Fruit fly (Drosophila melanogaster): Measurements from ENCODE around the gene Pdk1.

Pdk1 gene

DNA sequence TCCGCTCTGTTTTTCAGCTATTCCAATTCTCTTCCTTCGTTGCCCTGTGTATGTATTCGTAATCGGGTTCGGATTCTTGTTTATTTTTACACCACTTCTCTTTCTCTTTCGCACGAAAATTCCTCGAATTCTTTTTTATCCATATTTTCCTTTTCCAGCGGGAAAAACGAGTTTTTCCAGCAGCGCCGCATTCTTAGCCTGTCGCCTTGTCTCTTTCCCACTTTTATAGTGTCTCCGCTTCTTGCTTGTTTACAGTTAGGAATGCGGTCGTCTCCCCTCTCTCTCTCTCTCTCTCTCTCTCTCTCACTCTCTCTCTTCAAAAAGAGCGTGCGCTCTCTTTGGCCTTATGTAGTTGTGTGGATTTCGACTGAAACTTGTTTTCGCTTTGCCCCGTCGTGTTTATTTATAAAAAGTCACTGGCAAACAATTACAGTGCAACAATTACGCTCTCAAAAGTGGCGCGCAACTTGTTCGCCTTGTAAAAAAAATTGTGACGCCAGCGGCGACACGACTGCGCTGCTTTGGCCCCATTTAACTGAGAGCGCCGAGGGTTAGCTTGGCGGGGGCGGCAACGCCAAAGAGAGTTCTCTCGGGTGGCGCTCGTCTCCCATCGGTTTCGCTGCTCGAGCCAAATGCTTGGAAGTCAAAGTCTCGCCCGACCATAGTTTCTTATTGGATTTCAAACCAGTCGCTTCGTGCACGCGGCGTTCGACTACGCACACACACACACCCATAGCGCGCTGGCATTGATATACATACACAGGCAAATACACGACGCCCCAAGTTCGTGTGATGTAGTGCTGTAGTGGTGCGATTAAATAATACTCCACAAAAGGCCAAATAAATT lies 2.1 kb downstream of the Pdk1 start (continued):
- TF ChIP-seq lov (optimal IDR thresholded peaks at IDR 0.05) (no peak), lov (GFP tag; IDR thresholded peaks at IDR 0.05) (no peak), CG32767 (GFP tag; IDR thresholded peaks at IDR 0.05) (peak; percentile 62), Dad (GFP tag; optimal IDR thresholded peaks at IDR 0.05) (peak; percentile 39), toy (GFP tag; IDR thresholded peaks at IDR 0.05) (no peak), CG6765 (GFP tag; optimal IDR thresholded peaks at IDR 0.05) (peak; percentile 71), kni (GFP tag; optimal IDR thresholded peaks at IDR 0.05) (peak; percentile 97), dmrt99B (tag; optimal IDR thresholded peaks at IDR 0.05) (peak; percentile 38), CG12299 (tag; optimal IDR thresholded peaks at IDR 0.05) (peak; percentile 48), BEAF-32 (GFP tag; optimal IDR thresholded peaks at IDR 0.05) (no peak), CG4424 (GFP tag; optimal IDR thresholded peaks at IDR 0.05) (peak; percentile 14), Kr (GFP tag; optimal IDR thresholded peaks at IDR 0.05) (peak; percentile 37), Lhr (GFP tag; optimal IDR thresholded peaks at IDR 0.05) (no peak), vvl (GFP tag; IDR thresholded peaks at IDR 0.05) (peak; percentile 38; the same call in 1 of the 2 replicates), Hr78 (GFP tag; optimal IDR thresholded peaks at IDR 0.05) (peak in 1 of 2 experiments; percentile 15), dati (GFP tag; IDR thresholded peaks at IDR 0.05) (no peak), her (GFP tag; optimal IDR thresholded peaks at IDR 0.05) (peak; percentile 14), BtbVII (GFP tag; optimal IDR thresholded peaks at IDR 0.05) (peak; percentile 74), ems (GFP tag; optimal IDR thresholded peaks at IDR 0.05) (peak; percentile 28), CG13894 (tag; optimal IDR thresholded peaks at IDR 0.05) (peak; percentile 65), CG6175 (GFP tag; IDR thresholded peaks at IDR 0.05) (peak; percentile 96), bsh (GFP tag; optimal IDR thresholded peaks at IDR 0.05) (peak in 1 of 2 experiments; percentile 30), CG10431 (GFP tag; optimal IDR thresholded peaks at IDR 0.05) (peak; percentile 53), Trl (optimal IDR thresholded peaks at IDR 0.05) (peak; percentile 97 to 100), Trl (GFP tag; optimal IDR thresholded peaks at IDR 0.05) (peak; percentile 83), pan (optimal IDR thresholded peaks at IDR 0.05) (no peak), pan (GFP tag; optimal IDR thresholded peaks at IDR 0.05 in 1 of 2, IDR thresholded peaks at IDR 0.05 in 1 of 2) (no peak), zfh1 (GFP tag; IDR thresholded peaks at IDR 0.05) (no peak; the same call in 2 of the 3 replicates), CG8089 (GFP tag; optimal IDR thresholded peaks at IDR 0.05) (peak; percentile 48), CG13296 (GFP tag; optimal IDR thresholded peaks at IDR 0.05) (peak; percentile 75), cg (GFP tag; optimal IDR thresholded peaks at IDR 0.05) (peak; percentile 83), CG9727 (GFP tag; optimal IDR thresholded peaks at IDR 0.05) (no peak), zen (tag; optimal IDR thresholded peaks at IDR 0.05) (no peak), CG32532 (GFP tag; IDR thresholded peaks at IDR 0.05) (peak; percentile 63), Nf-YC (tag; optimal IDR thresholded peaks at IDR 0.05) (peak; percentile 39), CG6813 (GFP tag; optimal IDR thresholded peaks at IDR 0.05) (peak; percentile 29), ro (GFP tag; IDR thresholded peaks at IDR 0.05) (no peak), Oaz (GFP tag; IDR thresholded peaks at IDR 0.05) (no peak), Jarid2 (GFP tag; optimal IDR thresholded peaks at IDR 0.05) (peak; percentile 91), hbn (GFP tag; IDR thresholded peaks at IDR 0.05; ENCODE audit: partially characterized antibody) (peak; percentile 46; the same call in 1 of the 2 replicates), CG1792 (GFP tag; optimal IDR thresholded peaks at IDR 0.05) (peak; percentile 19), CG17385 (GFP tag; optimal IDR thresholded peaks at IDR 0.05) (peak; percentile 94), CG16813 (GFP tag; IDR thresholded peaks at IDR 0.05; ENCODE audit: partially characterized antibody) (peak; percentile 6; the same call in 1 of the 3 replicates), B-H1 (GFP tag; IDR thresholded peaks at IDR 0.05) (no peak), Doc2 (GFP tag; IDR thresholded peaks at IDR 0.05) (no peak), CG5953 (GFP tag; IDR thresholded peaks at IDR 0.05) (no peak), Dp (GFP tag; optimal IDR thresholded peaks at IDR 0.05) (peak; percentile 23), repo (GFP tag; optimal IDR thresholded peaks at IDR 0.05) (no peak), dimm (GFP tag; IDR thresholded peaks at IDR 0.05) (no peak)

All from whole organism, embryonic.